Worm (Caenorhabditis elegans): ENCODE data around the gene F31E8.5.

F31E8.5 gene

DNA sequence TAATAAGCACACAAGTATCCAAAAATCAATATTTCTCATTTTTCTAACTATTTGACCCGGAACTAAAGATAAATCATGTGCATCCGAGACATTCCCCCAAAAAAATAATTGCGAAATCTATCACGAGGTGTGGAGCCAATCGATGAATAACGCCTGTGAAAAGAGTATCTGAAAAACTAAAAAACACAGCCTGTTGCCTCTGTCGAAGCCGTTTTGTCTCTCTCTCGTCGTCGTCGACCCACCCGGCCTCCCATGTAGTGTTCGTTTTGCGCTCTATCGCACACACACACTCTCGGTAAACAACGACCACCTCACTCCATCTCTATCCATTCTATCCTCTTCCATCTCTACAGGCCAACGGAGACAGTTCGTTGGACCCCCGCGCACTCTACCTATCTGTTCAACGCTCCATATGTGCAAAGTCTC lies 24.3 kb downstream of the F31E8.5 start (continued):
- peak; percentile 76 for TF ChIP-seq ceh-27 (GFP tag; optimal IDR thresholded peaks at IDR 0.05)
- no peak for TF ChIP-seq unc-130 (GFP tag; optimal IDR thresholded peaks at IDR 0.05)
- TF ChIP-seq F49E8.2 (tag; optimal IDR thresholded peaks at IDR 0.05; ENCODE audit: insufficient read depth): no peak
- TF ChIP-seq zfh-2 (GFP tag; conservative IDR thresholded peaks at IDR 0.05): peak; percentile 82
- TF ChIP-seq egl-44 (GFP tag; IDR thresholded peaks at IDR 0.05): no peak
- peak; percentile 39 for TF ChIP-seq ztf-18 (tag; optimal IDR thresholded peaks at IDR 0.05)
- TF ChIP-seq lin-26 (GFP tag; IDR thresholded peaks at IDR 0.05): 0 out of 2 replicates have a peak, but pooled peaks have one; percentile 44
- TF ChIP-seq snpc-1.3 (tag; optimal IDR thresholded peaks at IDR 0.05; ENCODE audit: insufficient read depth): no peak
- TF ChIP-seq F57C9.4 (tag; optimal IDR thresholded peaks at IDR 0.05): no peak
- 0 out of 2 replicates have a peak, but pooled peaks have one; percentile 58 for TF ChIP-seq Y67H2A.10 (GFP tag; conservative IDR thresholded peaks at IDR 0.05)
- no peak for TF ChIP-seq nfya-2 (GFP tag; IDR thresholded peaks at IDR 0.05)
- TF ChIP-seq dox-1 (GFP tag; IDR thresholded peaks at IDR 0.05): peak; percentile 55; the same call in 1 of the 2 replicates
- TF ChIP-seq chd-7 (tag; optimal IDR thresholded peaks at IDR 0.05): no peak
- TF ChIP-seq die-1 (tag; optimal IDR thresholded peaks at IDR 0.05): no peak
- TF ChIP-seq zim-3 (tag; optimal IDR thresholded peaks at IDR 0.05): no peak
- TF ChIP-seq F55B11.4 (tag; optimal IDR thresholded peaks at IDR 0.05; ENCODE audit: borderline replicate concordance, insufficient read depth): no peak
- no peak for TF ChIP-seq mxl-1 (tag; optimal IDR thresholded peaks at IDR 0.05)
- no peak for TF ChIP-seq sdz-38 (tag; optimal IDR thresholded peaks at IDR 0.05)
- no peak for TF ChIP-seq C17E4.6 (GFP tag; IDR thresholded peaks at IDR 0.05)
- TF ChIP-seq F52B5.7 (tag; optimal IDR thresholded peaks at IDR 0.05): no peak
- TF ChIP-seq mcd-1 (GFP tag; IDR thresholded peaks at IDR 0.05): peak; percentile 70
- no peak for TF ChIP-seq ama-1 (optimal IDR thresholded peaks at IDR 0.05)
- TF ChIP-seq ama-1 (GFP tag; optimal IDR thresholded peaks at IDR 0.05): no peak
- TF ChIP-seq ccch-3 (GFP tag; optimal IDR thresholded peaks at IDR 0.05): no peak
- TF ChIP-seq rec-8 (tag; optimal IDR thresholded peaks at IDR 0.05): no peak
- TF ChIP-seq lin-35 (GFP tag; optimal IDR thresholded peaks at IDR 0.05): peak in 1 of 3 experiments; percentile 41
- peak; percentile 58 for TF ChIP-seq nhr-80 (tag; optimal IDR thresholded peaks at IDR 0.05)
- peak; percentile 52 for TF ChIP-seq somi-1 (GFP tag; optimal IDR thresholded peaks at IDR 0.05)
- no peak for TF ChIP-seq sea-2 (GFP tag; IDR thresholded peaks at IDR 0.05)
- TF ChIP-seq nhr-27 (tag; optimal IDR thresholded peaks at IDR 0.05): no peak
- TF ChIP-seq madf-8 (GFP tag; conservative IDR thresholded peaks at IDR 0.05): no peak
- peak; percentile 41 for TF ChIP-seq B0336.3 (GFP tag; IDR thresholded peaks at IDR 0.05)
- no peak for TF ChIP-seq ets-4 (GFP tag; optimal IDR thresholded peaks at IDR 0.05)
- no peak for TF ChIP-seq efl-1 (GFP tag; optimal IDR thresholded peaks at IDR 0.05)
- peak; percentile 26 for TF ChIP-seq tbp1 (GFP tag; optimal IDR thresholded peaks at IDR 0.05)
- no peak for TF ChIP-seq unc-62 (GFP tag; optimal IDR thresholded peaks at IDR 0.05)
- TF ChIP-seq tlf-1 (GFP tag; optimal IDR thresholded peaks at IDR 0.05): peak; percentile 42

DNA sequence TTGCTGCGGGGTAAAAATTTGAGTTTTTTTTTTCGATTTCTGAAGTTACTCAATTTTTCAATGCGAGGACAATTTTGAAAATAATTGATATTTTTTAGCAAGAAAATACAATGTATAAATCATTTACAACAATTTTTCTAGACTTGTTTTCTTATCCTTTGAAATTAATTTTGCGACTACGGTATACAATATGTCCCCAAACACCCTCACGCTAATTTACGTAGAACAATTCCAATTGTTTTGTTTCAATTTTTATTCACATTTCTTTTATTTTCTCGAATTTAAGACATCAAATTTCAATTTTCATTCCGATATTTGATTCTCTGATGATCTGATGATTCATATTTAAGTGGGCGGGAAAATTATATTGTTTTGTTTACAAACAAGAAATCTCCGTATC lies 25.1 kb downstream of the F31E8.5 start:
- TF ChIP-seq Y67H2A.10 (GFP tag; conservative IDR thresholded peaks at IDR 0.05): no peak
- no peak for TF ChIP-seq tbx-9 (tag; optimal IDR thresholded peaks at IDR 0.05; ENCODE audit: borderline replicate concordance)
- no peak for TF ChIP-seq mcd-1 (GFP tag; IDR thresholded peaks at IDR 0.05)
- TF ChIP-seq xnd-1 (tag; optimal IDR thresholded peaks at IDR 0.05): peak; percentile 73
- TF ChIP-seq lsl-1 (GFP tag; optimal IDR thresholded peaks at IDR 0.05): peak; percentile 81
- no peak for TF ChIP-seq F37B4.10 (GFP tag; IDR thresholded peaks at IDR 0.05)
- no peak for TF ChIP-seq F22D6.2 (tag; optimal IDR thresholded peaks at IDR 0.05)
- no peak for TF ChIP-seq lin-26 (GFP tag; IDR thresholded peaks at IDR 0.05)
- no peak for TF ChIP-seq hlh-12 (tag; optimal IDR thresholded peaks at IDR 0.05)
- no peak for TF ChIP-seq F49E8.2 (tag; optimal IDR thresholded peaks at IDR 0.05; ENCODE audit: insufficient read depth)
- no peak for TF ChIP-seq zfh-2 (GFP tag; conservative IDR thresholded peaks at IDR 0.05)
- TF ChIP-seq F33H1.4 (GFP tag; IDR thresholded peaks at IDR 0.05): no peak
- TF ChIP-seq aptf-2 (GFP tag; conservative IDR thresholded peaks at IDR 0.05): no peak
- no peak for TF ChIP-seq B0035.1 (tag; optimal IDR thresholded peaks at IDR 0.05)
- no peak for TF ChIP-seq T26A5.8 (tag; optimal IDR thresholded peaks at IDR 0.05)
- TF ChIP-seq F23B12.7 (tag; optimal IDR thresholded peaks at IDR 0.05; ENCODE audit: insufficient read depth): no peak
- no peak for TF ChIP-seq F39B2.1 (GFP tag; IDR thresholded peaks at IDR 0.05)
- TF ChIP-seq unc-62 (GFP tag; optimal IDR thresholded peaks at IDR 0.05): no peak
- TF ChIP-seq madf-8 (GFP tag; conservative IDR thresholded peaks at IDR 0.05): peak; percentile 85
